Worm (Caenorhabditis elegans): ENCODE results near the gene clec-61.

- TF ChIP-seq pha-4 (tag; optimal IDR thresholded peaks at IDR 0.05), result no peak
- TF ChIP-seq him-1 (tag; optimal IDR thresholded peaks at IDR 0.05), result no peak
- TF ChIP-seq tlf-1 (GFP tag; optimal IDR thresholded peaks at IDR 0.05), result no peak
- TF ChIP-seq Y53G8AR.9 (GFP tag; conservative IDR thresholded peaks at IDR 0.05), result no peak
- no peak for TF ChIP-seq efl-1 (GFP tag; optimal IDR thresholded peaks at IDR 0.05)
- TF ChIP-seq ceh-58 (GFP tag; IDR thresholded peaks at IDR 0.05), result no peak
- TF ChIP-seq nfya-1 (tag; optimal IDR thresholded peaks at IDR 0.05; ENCODE audit: borderline replicate concordance, insufficient read depth), result no peak
- no peak for TF ChIP-seq hmg-20 (GFP tag; IDR thresholded peaks at IDR 0.05)
Measured at ce11 chrII:10507906-10508305, 17.6 kb upstream of the clec-61 start.

Measured in whole organism, young adult.